Fruit fly (Drosophila melanogaster) whole organism, embryonic: ENCODE results near the gene cl.
A peak's percentile ranks its signal among the peaks of the same experiment; 100 is the strongest.

Experiments
- Atf3 ChIP-seq: fragments of 200-800 bp; sonication (Bioruptor generic); optimal IDR thresholded peaks from 3 replicates; lab custom pipeline; 2016; ENCODE audit warnings: missing biosample characterization, missing genetic modification characterization
- Bgb ChIP-seq: fragments of 200-800 bp; sonication (Bioruptor generic); IDR thresholded peaks from 2 replicates; pipeline ENCODE4 v1.3.6; 2022; ENCODE audit warnings: missing biosample characterization, missing genetic modification characterization; ENCODE audit not compliant: partially characterized antibody
- CG11398 ChIP-seq: fragments of 200-800 bp; sonication (Bioruptor generic); optimal IDR thresholded peaks from 2 replicates; lab custom pipeline; 2016; ENCODE audit warnings: missing biosample characterization, missing genetic modification characterization
- CG11456 ChIP-seq: fragments of 200-800 bp; sonication (Bioruptor generic); IDR thresholded peaks from 3 replicates; pipeline ENCODE4 v1.3.6; 2022; ENCODE audit warnings: missing biosample characterization, missing genetic modification characterization
- CG11696 ChIP-seq: fragments of 200-800 bp; sonication (Bioruptor generic); IDR thresholded peaks from 2 replicates; pipeline ENCODE4 v1.3.6; 2022; ENCODE audit warnings: missing biosample characterization, missing genetic modification characterization
- CG12155 ChIP-seq: fragments of 200-800 bp; sonication (Bioruptor generic); optimal IDR thresholded peaks from 3 replicates; lab custom pipeline; 2016; ENCODE audit warnings: missing biosample characterization, missing genetic modification characterization
- CG12391 ChIP-seq: fragments of 200-800 bp; sonication (Bioruptor generic); optimal IDR thresholded peaks from 3 replicates; lab custom pipeline; 2018; ENCODE audit warnings: missing biosample characterization, mild to moderate bottlenecking, missing genetic modification characterization, moderate library complexity
- CG15479 ChIP-seq: fragments of 200-800 bp; sonication (Bioruptor generic); optimal IDR thresholded peaks from 3 replicates; lab custom pipeline; 2019; ENCODE audit warnings: missing biosample characterization, mild to moderate bottlenecking, missing genetic modification characterization, moderate library complexity
- CG1602 ChIP-seq: fragments of 200-800 bp; sonication (Bioruptor generic); optimal IDR thresholded peaks from 3 replicates; lab custom pipeline; 2016; ENCODE audit warnings: missing biosample characterization, missing genetic modification characterization
- CG1603 ChIP-seq: fragments of 200-800 bp; sonication (Bioruptor generic); optimal IDR thresholded peaks from 2 replicates; lab custom pipeline; 2019; ENCODE audit warnings: missing biosample characterization, mild to moderate bottlenecking, missing genetic modification characterization, moderate library complexity
- CG17829 ChIP-seq: fragments of 200-800 bp; optimal IDR thresholded peaks from 2 replicates; lab custom pipeline; 2019; ENCODE audit warnings: missing biosample characterization, mild to moderate bottlenecking, missing genetic modification characterization, moderate library complexity
- CG2120 ChIP-seq: fragments of 200-800 bp; sonication (Bioruptor generic); optimal IDR thresholded peaks from 3 replicates; lab custom pipeline; 2016; ENCODE audit warnings: missing biosample characterization, missing genetic modification characterization
- CG30020 ChIP-seq: fragments of 200-800 bp; optimal IDR thresholded peaks from 2 replicates; lab custom pipeline; 2019; ENCODE audit warnings: missing biosample characterization, mild to moderate bottlenecking, missing genetic modification characterization, moderate library complexity
- CG32767 ChIP-seq: fragments of 200-800 bp; sonication (Bioruptor generic); IDR thresholded peaks from 2 replicates; pipeline ENCODE4 v1.3.6; 2022; ENCODE audit warnings: missing biosample characterization, missing genetic modification characterization
- CG32772 ChIP-seq: fragments of 200-800 bp; sonication (Bioruptor generic); IDR thresholded peaks from 2 replicates; pipeline ENCODE4 v1.3.6; 2022; ENCODE audit warnings: missing biosample characterization, missing genetic modification characterization
- CG5245 ChIP-seq: fragments of 200-800 bp; sonication (Bioruptor generic); optimal IDR thresholded peaks from 3 replicates; lab custom pipeline; 2016; ENCODE audit warnings: missing biosample characterization, missing genetic modification characterization
- CG6765 ChIP-seq: fragments of 200-800 bp; sonication (Bioruptor generic); optimal IDR thresholded peaks from 3 replicates; lab custom pipeline; 2017; ENCODE audit warnings: missing biosample characterization, mild to moderate bottlenecking, missing genetic modification characterization
- CG7556 ChIP-seq: fragments of 200-800 bp; sonication (Bioruptor generic); optimal IDR thresholded peaks from 2 replicates; lab custom pipeline; 2017; ENCODE audit warnings: missing biosample characterization, mild to moderate bottlenecking, missing genetic modification characterization
- CG7987 ChIP-seq: fragments of 200-800 bp; sonication (Bioruptor generic); optimal IDR thresholded peaks from 2 replicates; lab custom pipeline; 2018; ENCODE audit warnings: missing biosample characterization, mild to moderate bottlenecking, missing genetic modification characterization, moderate library complexity
- CG8281 ChIP-seq: fragments of 200-800 bp; sonication (Bioruptor generic); optimal IDR thresholded peaks from 2 replicates; lab custom pipeline; 2018; ENCODE audit warnings: missing biosample characterization, mild to moderate bottlenecking, missing genetic modification characterization, moderate library complexity
- CG8290 ChIP-seq, 3 experiments: fragments of 200-800 bp; sonication (Bioruptor generic); optimal IDR thresholded peaks; 2 replicates each; lab custom pipeline; 2016 to 2019; ENCODE audit warnings: missing biosample characterization in 3 of 3, missing genetic modification characterization in 3 of 3, mild to moderate bottlenecking in 2 of 3, moderate library complexity in 1 of 3
- CG9437 ChIP-seq: fragments of 200-800 bp; sonication (Bioruptor generic); optimal IDR thresholded peaks from 2 replicates; lab custom pipeline; 2018; ENCODE audit warnings: missing biosample characterization, mild to moderate bottlenecking, missing genetic modification characterization
- CG9876 ChIP-seq: fragments of 200-800 bp; sonication (Bioruptor generic); optimal IDR thresholded peaks from 2 replicates; lab custom pipeline; 2016; ENCODE audit warnings: missing biosample characterization, missing genetic modification characterization
- D ChIP-seq, 2 experiments: fragments of 200-800 bp in 1 of 2; fragments of >200 bp in 1 of 2; sonication (Bioruptor generic) in 1 of 2; optimal IDR thresholded peaks; 2 replicates in 1 of 2; 3 replicates in 1 of 2; lab custom pipeline; 2017; ENCODE audit warnings: mild to moderate bottlenecking in 1 of 2, missing biosample characterization in 1 of 2, missing genetic modification characterization in 1 of 2, missing genetic modification reagents in 1 of 2
- D19B ChIP-seq: fragments of 200-800 bp; sonication (Bioruptor generic); optimal IDR thresholded peaks from 2 replicates; lab custom pipeline; 2017; ENCODE audit warnings: missing biosample characterization, mild to moderate bottlenecking, missing genetic modification characterization
- Dbx ChIP-seq: fragments of 200-800 bp; sonication (Bioruptor generic); IDR thresholded peaks from 3 replicates; pipeline ENCODE4 v1.3.6; 2022; ENCODE audit warnings: missing biosample characterization, missing genetic modification characterization
- Deaf1 ChIP-seq: fragments of 200-800 bp; optimal IDR thresholded peaks from 3 replicates; lab custom pipeline; 2019; ENCODE audit warnings: missing biosample characterization, mild to moderate bottlenecking, missing genetic modification characterization, moderate library complexity
- HLH4C ChIP-seq: fragments of 200-800 bp; sonication (Bioruptor generic); IDR thresholded peaks from 3 replicates; pipeline ENCODE4 v1.3.6; 2022; ENCODE audit warnings: missing biosample characterization, missing genetic modification characterization; ENCODE audit not compliant: partially characterized antibody
- Nf-YC ChIP-seq: fragments of 200-800 bp; optimal IDR thresholded peaks from 3 replicates; lab custom pipeline; 2019; ENCODE audit warnings: missing biosample characterization, mild to moderate bottlenecking, missing genetic modification characterization, moderate library complexity
- Pdp1 ChIP-seq, 2 experiments: fragments of 200-800 bp; sonication (Bioruptor generic); optimal IDR thresholded peaks; 3 replicates each; lab custom pipeline; 2016; ENCODE audit warnings: missing biosample characterization in 2 of 2, missing genetic modification characterization in 2 of 2, mild to moderate bottlenecking in 1 of 2, moderate library complexity in 1 of 2
- Scr ChIP-seq: fragments of 200-800 bp; sonication (Bioruptor generic); IDR thresholded peaks from 2 replicates; pipeline ENCODE4 v1.3.6; 2022; ENCODE audit warnings: missing biosample characterization, missing genetic modification characterization; ENCODE audit not compliant: partially characterized antibody
- Taf1 ChIP-seq: fragments of 200-800 bp; sonication (Bioruptor generic); IDR thresholded peaks from 2 replicates; pipeline ENCODE4 v1.3.6; 2022; ENCODE audit warnings: missing biosample characterization, missing genetic modification characterization
- croc ChIP-seq: fragments of 200-800 bp; sonication (Bioruptor generic); conservative IDR thresholded peaks from 3 replicates; pipeline ENCODE4 v1.3.6; 2022; ENCODE audit warnings: missing biosample characterization, missing genetic modification characterization
- en ChIP-seq: fragments of 200-800 bp; sonication (Bioruptor generic); optimal IDR thresholded peaks from 2 replicates; lab custom pipeline; 2016; ENCODE audit warnings: missing biosample characterization, missing genetic modification characterization
- esg ChIP-seq: fragments of 200-800 bp; sonication (Bioruptor generic); conservative IDR thresholded peaks from 2 replicates; pipeline ENCODE4 v1.3.6; 2022; ENCODE audit warnings: missing biosample characterization, missing genetic modification characterization
- gsb ChIP-seq: fragments of 200-800 bp; sonication (Bioruptor generic); IDR thresholded peaks from 2 replicates; pipeline ENCODE4 v1.3.6; 2022; ENCODE audit warnings: missing biosample characterization, missing genetic modification characterization
- hbn ChIP-seq: fragments of 200-800 bp; sonication (Bioruptor generic); IDR thresholded peaks from 2 replicates; pipeline ENCODE4 v1.3.6; 2022; ENCODE audit warnings: missing biosample characterization, missing genetic modification characterization; ENCODE audit not compliant: partially characterized antibody
- hkb ChIP-seq, 2 experiments: fragments of 200-800 bp in 1 of 2; fragments of >200 bp in 1 of 2; sonication (Bioruptor generic) in 1 of 2; IDR thresholded peaks in 1 of 2; optimal IDR thresholded peaks in 1 of 2; 2 replicates each; pipeline versions ENCODE4 v1.3.6 to Lab custom; 2017 to 2022; ENCODE audit warnings: missing biosample characterization in 1 of 2, missing genetic modification characterization in 1 of 2
- mld ChIP-seq: fragments of 200-800 bp; sonication (Bioruptor generic); IDR thresholded peaks from 3 replicates; pipeline ENCODE4 v1.3.6; 2022; ENCODE audit warnings: missing biosample characterization, missing genetic modification characterization; ENCODE audit not compliant: partially characterized antibody
- peb ChIP-seq: fragments of 200-800 bp; sonication (Bioruptor generic); IDR thresholded peaks from 2 replicates; pipeline ENCODE4 v1.3.6; 2022; ENCODE audit warnings: missing biosample characterization, missing genetic modification characterization
- pum ChIP-seq: fragments of 200-800 bp; sonication (Bioruptor generic); optimal IDR thresholded peaks from 2 replicates; lab custom pipeline; 2016; ENCODE audit warnings: missing biosample characterization, missing genetic modification characterization
- pzg ChIP-seq: fragments of 200-800 bp; sonication (Bioruptor generic); optimal IDR thresholded peaks from 3 replicates; lab custom pipeline; 2018; ENCODE audit warnings: missing biosample characterization, mild to moderate bottlenecking, missing genetic modification characterization, moderate library complexity
- ranshi ChIP-seq: fragments of 200-800 bp; sonication (Bioruptor generic); IDR thresholded peaks from 2 replicates; pipeline ENCODE4 v1.3.6; 2022; ENCODE audit warnings: missing biosample characterization, missing genetic modification characterization
- salm ChIP-seq: fragments of 200-800 bp; sonication (Bioruptor generic); optimal IDR thresholded peaks from 2 replicates; lab custom pipeline; 2018; ENCODE audit warnings: missing biosample characterization, mild to moderate bottlenecking, missing genetic modification characterization
- shn ChIP-seq: fragments of 200-800 bp; sonication (Bioruptor generic); optimal IDR thresholded peaks from 3 replicates; lab custom pipeline; 2016; ENCODE audit warnings: missing biosample characterization, missing genetic modification characterization
- ssp ChIP-seq: fragments of 200-800 bp; sonication (Bioruptor generic); IDR thresholded peaks from 2 replicates; pipeline ENCODE4 v1.3.6; 2022; ENCODE audit warnings: missing biosample characterization, missing genetic modification characterization
- tgo ChIP-seq: fragments of 200-800 bp; sonication (Bioruptor generic); IDR thresholded peaks from 3 replicates; pipeline ENCODE4 v1.3.6; 2022; ENCODE audit warnings: missing biosample characterization, missing genetic modification characterization

Gene cl

dm6 chr2L:5542944-5543515, 23.1 kb downstream of the cl start (continued):
- TF ChIP-seq CG11696 (GFP tag; lab: Robert Waterston, UW) (0 out of 2 replicates have a peak, but pooled peaks have one; percentile 23), croc (no peak), Dbx (GFP tag; lab: Robert Waterston, UW) (no peak), Bgb (GFP tag; lab: Robert Waterston, UW) (peak; percentile 24), CG7987 (GFP tag; lab: Kevin White, UChicago) (peak; percentile 42), Pdp1 (GFP tag; optimal IDR thresholded peaks at IDR 0.05; lab: Kevin White, UChicago) (peak; percentile 38 to 64), esg (GFP tag; lab: Robert Waterston, UW) (peak; percentile 7; the same call in 1 of the 2 replicates), CG15479 (GFP tag; lab: Kevin White, UChicago) (peak; percentile 9), CG12155 (GFP tag; lab: Kevin White, UChicago) (peak; percentile 29), mld (no peak), tgo (peak; percentile 57; the same call in 2 of the 3 replicates), CG9437 (GFP tag; lab: Kevin White, UChicago) (peak; percentile 4), en (GFP tag; lab: Kevin White, UChicago) (no peak), pum (peak; percentile 34), CG11398 (GFP tag; lab: Kevin White, UChicago) (peak; percentile 29), CG32767 (GFP tag; lab: Robert Waterston, UW) (peak; percentile 58; the same call in 1 of the 2 replicates), shn (GFP tag; lab: Kevin White, UChicago) (peak; percentile 54), ssp (GFP tag; lab: Robert Waterston, UW) (peak; percentile 52; the same call in 1 of the 2 replicates), CG5245 (no peak), salm (no peak), CG32772 (GFP tag; lab: Robert Waterston, UW) (0 out of 2 replicates have a peak, but pooled peaks have one; percentile 35), CG12391 (peak; percentile 53), Taf1 (GFP tag; lab: Robert Waterston, UW) (no peak; the same call in 1 of the 2 replicates), CG9876 (GFP tag; lab: Kevin White, UChicago) (peak; percentile 39), CG2120 (GFP tag; lab: Kevin White, UChicago) (peak; percentile 76), CG30020 (no peak), Nf-YC (tag; lab: Kevin White, UChicago) (peak; percentile 38), D19B (GFP tag; lab: Kevin White, UChicago) (no peak), HLH4C (GFP tag; lab: Robert Waterston, UW) (no peak), peb (GFP tag; lab: Robert Waterston, UW) (no peak; the same call in 1 of the 2 replicates), D (optimal IDR thresholded peaks at IDR 0.05; lab: Kevin White, UChicago) (no peak), D (GFP tag; optimal IDR thresholded peaks at IDR 0.05; lab: Kevin White, UChicago) (no peak), CG8281 (tag; lab: Kevin White, UChicago) (no peak), CG6765 (GFP tag; lab: Kevin White, UChicago) (peak; percentile 39), CG1602 (GFP tag; lab: Kevin White, UChicago) (peak; percentile 11), CG17829 (peak; percentile 8), ranshi (GFP tag; lab: Robert Waterston, UW) (peak; percentile 47; the same call in 1 of the 2 replicates), pzg (GFP tag; lab: Kevin White, UChicago) (no peak), CG1603 (tag; lab: Kevin White, UChicago) (peak; percentile 63), hbn (GFP tag; lab: Robert Waterston, UW) (no peak; the same call in 1 of the 2 replicates), gsb (GFP tag; lab: Robert Waterston, UW) (peak; percentile 46; the same call in 1 of the 2 replicates), Atf3 (no peak), CG11456 (GFP tag; lab: Robert Waterston, UW) (0 out of 3 replicates have a peak, but pooled peaks have one; percentile 4), hkb (optimal IDR thresholded peaks at IDR 0.05; lab: Kevin White, UChicago) (no peak), hkb (GFP tag; IDR thresholded peaks at IDR 0.05; lab: Robert Waterston, UW) (peak; percentile 80), CG7556 (GFP tag; lab: Kevin White, UChicago) (peak; percentile 44), Scr (GFP tag; lab: Robert Waterston, UW) (no peak), CG8290 (GFP tag; optimal IDR thresholded peaks at IDR 0.05; lab: Kevin White, UChicago) (no peak), CG8290 (tag; optimal IDR thresholded peaks at IDR 0.05; lab: Kevin White, UChicago) (no peak), Deaf1 (tag; lab: Kevin White, UChicago) (peak; percentile 66)
